Fruit fly (Drosophila melanogaster) whole organism, embryonic: ENCODE data around the gene Tre1.

Experiments used
- Adf1 ChIP-seq: fragments of 200-800 bp; sonication (Bioruptor generic); IDR thresholded peaks from 2 replicates; pipeline ENCODE4 v1.3.6; 2022; ENCODE audit warnings: missing biosample characterization, missing genetic modification characterization
- Atf-2 ChIP-seq: fragments of 200-800 bp; sonication (Bioruptor generic); optimal IDR thresholded peaks from 2 replicates; lab custom pipeline; 2016; ENCODE audit warnings: missing biosample characterization, missing genetic modification characterization
- Blimp-1 ChIP-seq: fragments of 200-800 bp; sonication (Bioruptor generic); optimal IDR thresholded peaks from 3 replicates; lab custom pipeline; 2018; ENCODE audit warnings: missing biosample characterization, missing genetic modification characterization, mild to moderate bottlenecking, moderate library complexity, missing genetic modification reagents
- Bteb2 ChIP-seq: fragments of 200-800 bp; sonication (Bioruptor generic); optimal IDR thresholded peaks from 2 replicates; lab custom pipeline; 2016; ENCODE audit warnings: missing biosample characterization, missing genetic modification characterization
- CG10147 ChIP-seq: fragments of 200-800 bp; sonication (Bioruptor generic); optimal IDR thresholded peaks from 2 replicates; lab custom pipeline; 2019; ENCODE audit warnings: missing biosample characterization, mild to moderate bottlenecking, missing genetic modification characterization, moderate library complexity
- CG10209 ChIP-seq: fragments of 200-800 bp; sonication (Bioruptor generic); optimal IDR thresholded peaks from 3 replicates; lab custom pipeline; 2017; ENCODE audit warnings: missing biosample characterization, mild to moderate bottlenecking, missing genetic modification characterization, missing genetic modification reagents
- CG10431 ChIP-seq: fragments of 200-800 bp; sonication (Bioruptor generic); optimal IDR thresholded peaks from 3 replicates; lab custom pipeline; 2018; ENCODE audit warnings: missing biosample characterization, mild to moderate bottlenecking, missing genetic modification characterization
- CG11398 ChIP-seq: fragments of 200-800 bp; sonication (Bioruptor generic); optimal IDR thresholded peaks from 2 replicates; lab custom pipeline; 2016; ENCODE audit warnings: missing biosample characterization, missing genetic modification characterization
- CG11695 ChIP-seq: fragments of 200-800 bp; sonication (Bioruptor generic); IDR thresholded peaks from 3 replicates; pipeline ENCODE4 v1.3.6; 2022; ENCODE audit warnings: missing biosample characterization, missing genetic modification characterization
- CG12219 ChIP-seq: fragments of 200-800 bp; sonication (Bioruptor generic); optimal IDR thresholded peaks from 3 replicates; lab custom pipeline; 2018; ENCODE audit warnings: missing biosample characterization, mild to moderate bottlenecking, missing genetic modification characterization
- CG15269 ChIP-seq: fragments of 200-800 bp; sonication (Bioruptor generic); optimal IDR thresholded peaks from 2 replicates; lab custom pipeline; 2018; ENCODE audit warnings: missing biosample characterization, mild to moderate bottlenecking, missing genetic modification characterization, moderate library complexity
- CG18476 ChIP-seq: fragments of 200-800 bp; sonication (Bioruptor generic); optimal IDR thresholded peaks from 2 replicates; lab custom pipeline; 2016; ENCODE audit warnings: missing biosample characterization, mild to moderate bottlenecking, missing genetic modification characterization
- CG2116 ChIP-seq: fragments of 200-800 bp; sonication (Bioruptor generic); optimal IDR thresholded peaks from 3 replicates; lab custom pipeline; 2018; ENCODE audit warnings: missing biosample characterization, mild to moderate bottlenecking, missing genetic modification characterization
- CG32532 ChIP-seq: fragments of 200-800 bp; sonication (Bioruptor generic); IDR thresholded peaks from 2 replicates; pipeline ENCODE4 v1.3.6; 2022; ENCODE audit warnings: missing biosample characterization, missing genetic modification characterization
- CG4617 ChIP-seq: fragments of 200-800 bp; sonication (Bioruptor generic); optimal IDR thresholded peaks from 3 replicates; lab custom pipeline; 2016; ENCODE audit warnings: missing biosample characterization, missing genetic modification characterization, borderline replicate concordance
- CG7556 ChIP-seq: fragments of 200-800 bp; sonication (Bioruptor generic); optimal IDR thresholded peaks from 2 replicates; lab custom pipeline; 2017; ENCODE audit warnings: missing biosample characterization, mild to moderate bottlenecking, missing genetic modification characterization
- CG8359 ChIP-seq: fragments of 200-800 bp; sonication (Bioruptor generic); optimal IDR thresholded peaks from 2 replicates; lab custom pipeline; 2017; ENCODE audit warnings: missing biosample characterization, mild to moderate bottlenecking, missing genetic modification characterization, borderline replicate concordance
- CG8388 ChIP-seq: fragments of 200-800 bp; sonication (Bioruptor generic); optimal IDR thresholded peaks from 2 replicates; lab custom pipeline; 2019; ENCODE audit warnings: missing biosample characterization, mild to moderate bottlenecking, missing genetic modification characterization, moderate library complexity
- CG8924 ChIP-seq: fragments of 200-800 bp; optimal IDR thresholded peaks from 3 replicates; lab custom pipeline; 2019; ENCODE audit warnings: missing biosample characterization, mild to moderate bottlenecking, missing genetic modification characterization, moderate library complexity
- CG9437 ChIP-seq: fragments of 200-800 bp; sonication (Bioruptor generic); optimal IDR thresholded peaks from 2 replicates; lab custom pipeline; 2018; ENCODE audit warnings: missing biosample characterization, mild to moderate bottlenecking, missing genetic modification characterization
- CTCF ChIP-seq: fragments of 200-800 bp; sonication (Bioruptor generic); optimal IDR thresholded peaks from 2 replicates; lab custom pipeline; 2017; ENCODE audit warnings: missing biosample characterization, mild to moderate bottlenecking, missing genetic modification characterization, moderate library complexity
- Dip3 ChIP-seq: fragments of 200-800 bp; sonication (Bioruptor generic); optimal IDR thresholded peaks from 3 replicates; lab custom pipeline; 2016; ENCODE audit warnings: missing biosample characterization, missing genetic modification characterization
- Doc3 ChIP-seq: fragments of 200-800 bp; sonication (Bioruptor generic); IDR thresholded peaks from 3 replicates; pipeline ENCODE4 v1.3.6; 2022; ENCODE audit warnings: missing biosample characterization, missing genetic modification characterization; ENCODE audit not compliant: partially characterized antibody
- Drgx ChIP-seq: fragments of 200-800 bp; sonication (Bioruptor generic); IDR thresholded peaks from 2 replicates; pipeline ENCODE4 v1.3.6; 2022; ENCODE audit warnings: missing biosample characterization, missing genetic modification characterization
- Elba2 ChIP-seq: fragments of 200-800 bp; sonication (Bioruptor generic); optimal IDR thresholded peaks from 3 replicates; lab custom pipeline; 2016; ENCODE audit warnings: missing biosample characterization, missing genetic modification characterization
- Fer1 ChIP-seq: fragments of 200-800 bp; sonication (Bioruptor generic); optimal IDR thresholded peaks from 2 replicates; lab custom pipeline; 2017; ENCODE audit warnings: missing biosample characterization, mild to moderate bottlenecking, missing genetic modification characterization
- Gsc ChIP-seq: fragments of 200-800 bp; sonication (Bioruptor generic); IDR thresholded peaks from 2 replicates; pipeline ENCODE4 v1.3.6; 2022; ENCODE audit warnings: missing biosample characterization, missing genetic modification characterization
- Hey ChIP-seq: fragments of 200-800 bp; sonication (Bioruptor generic); optimal IDR thresholded peaks from 3 replicates; lab custom pipeline; 2018; ENCODE audit warnings: missing biosample characterization, mild to moderate bottlenecking, missing genetic modification characterization
- Hr51 ChIP-seq, 2 experiments: fragments of 200-800 bp; sonication (Bioruptor generic); optimal IDR thresholded peaks; 2 replicates in 1 of 2; 3 replicates in 1 of 2; lab custom pipeline; 2016 to 2018; ENCODE audit warnings: missing biosample characterization in 2 of 2, missing genetic modification characterization in 2 of 2, mild to moderate bottlenecking in 1 of 2, moderate library complexity in 1 of 2
- Mad ChIP-seq: fragments of 200-800 bp; sonication (Bioruptor generic); optimal IDR thresholded peaks from 2 replicates; lab custom pipeline; 2016; ENCODE audit warnings: missing biosample characterization, missing genetic modification characterization
- Mrtf ChIP-seq: fragments of 200-800 bp; sonication (Bioruptor generic); IDR thresholded peaks from 3 replicates; pipeline ENCODE4 v1.3.6; 2022; ENCODE audit warnings: missing biosample characterization, missing genetic modification characterization
- Nf-YA ChIP-seq: fragments of 200-800 bp; sonication (Bioruptor generic); IDR thresholded peaks from 2 replicates; pipeline ENCODE4 v1.3.6; 2022; ENCODE audit warnings: missing biosample characterization, missing genetic modification characterization
- NfI ChIP-seq: fragments of 200-800 bp; sonication (Bioruptor generic); optimal IDR thresholded peaks from 3 replicates; lab custom pipeline; 2018; ENCODE audit warnings: missing biosample characterization, mild to moderate bottlenecking, missing genetic modification characterization, moderate library complexity
- Oaz ChIP-seq: fragments of 200-800 bp; sonication (Bioruptor generic); IDR thresholded peaks from 2 replicates; pipeline ENCODE4 v1.3.6; 2022; ENCODE audit warnings: missing biosample characterization, missing genetic modification characterization
- Opbp ChIP-seq: fragments of 200-800 bp; sonication (Bioruptor generic); IDR thresholded peaks from 3 replicates; pipeline ENCODE4 v1.3.6; 2022; ENCODE audit warnings: missing biosample characterization, missing genetic modification characterization; ENCODE audit not compliant: partially characterized antibody
- Ravus ChIP-seq: fragments of 200-800 bp; sonication (Bioruptor generic); IDR thresholded peaks from 2 replicates; pipeline ENCODE4 v1.3.6; 2022; ENCODE audit warnings: missing biosample characterization, missing genetic modification characterization
- ap ChIP-seq: fragments of 200-800 bp; sonication (Bioruptor generic); IDR thresholded peaks from 2 replicates; pipeline ENCODE4 v1.3.6; 2022; ENCODE audit warnings: missing biosample characterization, missing genetic modification characterization
- bcd ChIP-seq: fragments of 200-800 bp; sonication (Bioruptor generic); optimal IDR thresholded peaks from 2 replicates; lab custom pipeline; 2017; ENCODE audit warnings: missing biosample characterization, mild to moderate bottlenecking, missing genetic modification characterization
- en ChIP-seq: fragments of 200-800 bp; sonication (Bioruptor generic); optimal IDR thresholded peaks from 2 replicates; lab custom pipeline; 2016; ENCODE audit warnings: missing biosample characterization, missing genetic modification characterization
- gem ChIP-seq: fragments of 200-800 bp; sonication (Bioruptor generic); optimal IDR thresholded peaks from 2 replicates; lab custom pipeline; 2019; ENCODE audit warnings: missing biosample characterization, mild to moderate bottlenecking, missing genetic modification characterization, moderate library complexity
- hth ChIP-seq: fragments of >200 bp; optimal IDR thresholded peaks from 2 replicates; lab custom pipeline; 2017; ENCODE audit warnings: inconsistent platforms
- kah ChIP-seq: fragments of 200-800 bp; sonication (Bioruptor generic); optimal IDR thresholded peaks from 2 replicates; lab custom pipeline; 2018; ENCODE audit warnings: missing biosample characterization, mild to moderate bottlenecking, missing genetic modification characterization
- lmd ChIP-seq: fragments of 200-800 bp; sonication (Bioruptor generic); IDR thresholded peaks from 2 replicates; pipeline ENCODE4 v1.3.6; 2022; ENCODE audit warnings: missing biosample characterization, missing genetic modification characterization
- odd ChIP-seq: fragments of 200-800 bp; sonication (Bioruptor generic); optimal IDR thresholded peaks from 2 replicates; lab custom pipeline; 2017; ENCODE audit warnings: missing biosample characterization, mild to moderate bottlenecking, missing genetic modification characterization
- peb ChIP-seq: fragments of 200-800 bp; sonication (Bioruptor generic); IDR thresholded peaks from 2 replicates; pipeline ENCODE4 v1.3.6; 2022; ENCODE audit warnings: missing biosample characterization, missing genetic modification characterization
- prd ChIP-seq, 3 experiments: fragments of >200 bp in 2 of 3; fragments of 200-800 bp in 1 of 3; sonication (Bioruptor generic) in 1 of 3; optimal IDR thresholded peaks in 2 of 3; IDR thresholded peaks in 1 of 3; 2 replicates in 2 of 3; 3 replicates in 1 of 3; pipeline versions ENCODE4 v1.3.6 to Lab custom; 2017 to 2022; ENCODE audit warnings: missing biosample characterization in 1 of 3, missing genetic modification characterization in 1 of 3
- pum ChIP-seq: fragments of 200-800 bp; sonication (Bioruptor generic); optimal IDR thresholded peaks from 2 replicates; lab custom pipeline; 2016; ENCODE audit warnings: missing biosample characterization, missing genetic modification characterization
- ranshi ChIP-seq: fragments of 200-800 bp; sonication (Bioruptor generic); IDR thresholded peaks from 2 replicates; pipeline ENCODE4 v1.3.6; 2022; ENCODE audit warnings: missing biosample characterization, missing genetic modification characterization
- sob ChIP-seq: fragments of 200-800 bp; sonication (Bioruptor generic); IDR thresholded peaks from 2 replicates; pipeline ENCODE4 v1.3.6; 2022; ENCODE audit warnings: missing biosample characterization, missing genetic modification characterization
- sug ChIP-seq: fragments of 200-800 bp; optimal IDR thresholded peaks from 2 replicates; lab custom pipeline; 2019; ENCODE audit warnings: missing biosample characterization, mild to moderate bottlenecking, missing genetic modification characterization, moderate library complexity

Gene Tre1

DNA sequence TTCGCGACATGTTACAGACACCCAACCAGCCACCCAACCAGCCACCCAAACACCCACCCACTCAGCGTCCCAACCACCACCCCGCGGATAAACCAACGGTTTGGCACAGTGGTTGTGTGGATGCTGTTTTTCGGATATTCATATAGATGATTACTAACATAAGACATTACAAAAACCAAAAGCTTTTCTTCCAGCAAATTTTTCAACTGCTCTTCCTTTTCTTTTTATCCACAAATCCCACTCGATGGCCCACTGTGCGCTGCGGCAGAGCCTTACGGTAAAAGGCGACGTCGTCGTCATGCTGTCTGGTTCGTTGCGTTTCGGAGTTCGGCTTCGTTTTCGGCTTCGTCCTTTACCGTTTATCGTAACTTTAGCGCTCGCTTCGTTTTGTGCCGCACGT, 41.2 kb downstream of the Tre1 start (continued):
- no peak for TF ChIP-seq hth (lab: Kevin White, UChicago)
- peak; percentile 51; the same call in 1 of the 3 replicates for TF ChIP-seq CG11695
- TF ChIP-seq pum (GFP tag; lab: Kevin White, UChicago): peak; percentile 16
- TF ChIP-seq Gsc (GFP tag; lab: Robert Waterston, UW): peak; percentile 22; the same call in 1 of the 2 replicates
- TF ChIP-seq CG11398 (GFP tag; lab: Kevin White, UChicago): no peak
- peak; percentile 73 for TF ChIP-seq gem (tag; lab: Kevin White, UChicago)
- peak; percentile 33 for TF ChIP-seq CG8388 (GFP tag; lab: Kevin White, UChicago)
- TF ChIP-seq Hr51 (GFP tag; optimal IDR thresholded peaks at IDR 0.05; lab: Kevin White, UChicago): peak in 1 of 2 experiments; percentile 58
- no peak for TF ChIP-seq prd (optimal IDR thresholded peaks at IDR 0.05; lab: Kevin White, UChicago)
- TF ChIP-seq prd (GFP tag; IDR thresholded peaks at IDR 0.05; lab: Robert Waterston, UW): peak; percentile 67
- peak; percentile 9 for TF ChIP-seq Mad (GFP tag; lab: Kevin White, UChicago)
- peak; percentile 88 for TF ChIP-seq Adf1 (GFP tag; lab: Robert Waterston, UW)
- peak; percentile 67 for TF ChIP-seq lmd (GFP tag; lab: Robert Waterston, UW)
- TF ChIP-seq Elba2 (GFP tag; lab: Kevin White, UChicago): no peak
- peak; percentile 58 for TF ChIP-seq CG15269 (tag; lab: Kevin White, UChicago)
- TF ChIP-seq Bteb2 (GFP tag; lab: Kevin White, UChicago): peak; percentile 38
- no peak for TF ChIP-seq Hey (tag; lab: Kevin White, UChicago)
- TF ChIP-seq sug: peak; percentile 43
- no peak for TF ChIP-seq en
- TF ChIP-seq Oaz (GFP tag; lab: Robert Waterston, UW): 0 out of 2 replicates have a peak, but pooled peaks have one; percentile 19
- peak; percentile 20 for TF ChIP-seq CG10209 (GFP tag; lab: Kevin White, UChicago)
- no peak for TF ChIP-seq CG9437 (GFP tag; lab: Kevin White, UChicago)
- TF ChIP-seq CG18476 (GFP tag; lab: Kevin White, UChicago): no peak
- peak; percentile 10 for TF ChIP-seq Atf-2
- no peak for TF ChIP-seq CG8359 (GFP tag; lab: Kevin White, UChicago)
- TF ChIP-seq Fer1 (GFP tag; lab: Kevin White, UChicago): peak; percentile 83
- TF ChIP-seq odd: no peak
- TF ChIP-seq Dip3: peak; percentile 44
- TF ChIP-seq bcd (GFP tag; lab: Kevin White, UChicago): peak; percentile 65
- peak; percentile 48; the same call in 1 of the 2 replicates for TF ChIP-seq ap (GFP tag; lab: Robert Waterston, UW)
- no peak for TF ChIP-seq Blimp-1 (GFP tag; lab: Kevin White, UChicago)
- TF ChIP-seq CG10147 (GFP tag; lab: Kevin White, UChicago): peak; percentile 28
- peak; percentile 69 for TF ChIP-seq Mrtf (GFP tag; lab: Robert Waterston, UW)
- peak; percentile 56 for TF ChIP-seq ranshi (GFP tag; lab: Robert Waterston, UW)
- no peak for TF ChIP-seq Nf-YA (GFP tag; lab: Robert Waterston, UW)
- TF ChIP-seq CG8924 (tag; lab: Kevin White, UChicago): peak; percentile 27
- TF ChIP-seq CG2116 (GFP tag; lab: Kevin White, UChicago): no peak
- TF ChIP-seq peb (GFP tag; lab: Robert Waterston, UW): peak; percentile 49; the same call in 1 of the 2 replicates
- TF ChIP-seq CG10431 (GFP tag; lab: Kevin White, UChicago): no peak
- no peak for TF ChIP-seq Doc3
- TF ChIP-seq sob (GFP tag; lab: Robert Waterston, UW): peak; percentile 59; the same call in 1 of the 2 replicates
- peak; percentile 39 for TF ChIP-seq Drgx
- TF ChIP-seq CG4617 (GFP tag; lab: Kevin White, UChicago): no peak
- TF ChIP-seq CTCF (GFP tag; lab: Kevin White, UChicago): no peak
- no peak for TF ChIP-seq Ravus (GFP tag; lab: Robert Waterston, UW)
- TF ChIP-seq CG32532: peak; percentile 75
- TF ChIP-seq kah: no peak
- TF ChIP-seq Opbp (GFP tag; lab: Robert Waterston, UW): no peak
- TF ChIP-seq NfI: peak; percentile 53
- peak; percentile 63 for TF ChIP-seq CG7556 (GFP tag; lab: Kevin White, UChicago)
- TF ChIP-seq CG12219 (GFP tag; lab: Kevin White, UChicago): peak; percentile 9
